Fruit fly (Drosophila melanogaster) whole organism, wandering third instar larva: ENCODE data around the gene CG17777.
A peak's percentile ranks its signal among the peaks of the same experiment; 100 is the strongest.

Experiments
- Abd-B ChIP-seq: fragments of >200 bp; optimal IDR thresholded peaks from 2 replicates; lab custom pipeline; 2017; ENCODE audit warnings: missing biosample characterization, missing genetic modification characterization
- CG32264 ChIP-seq: fragments of 200-800 bp; sonication (Bioruptor generic); optimal IDR thresholded peaks from 2 replicates; lab custom pipeline; 2016; ENCODE audit warnings: missing biosample characterization, missing genetic modification characterization
- CG9705 ChIP-seq: fragments of 200-800 bp; sonication (Bioruptor generic); optimal IDR thresholded peaks from 2 replicates; lab custom pipeline; 2018; ENCODE audit warnings: missing biosample characterization, mild to moderate bottlenecking, missing genetic modification characterization
- CrebA ChIP-seq: fragments of 200-800 bp; sonication (Bioruptor generic); optimal IDR thresholded peaks from 2 replicates; lab custom pipeline; 2016; ENCODE audit warnings: missing biosample characterization, mild to moderate bottlenecking, missing genetic modification characterization, borderline replicate concordance
- Dfd ChIP-seq: fragments of >200 bp; optimal IDR thresholded peaks from 2 replicates; lab custom pipeline; 2017; ENCODE audit warnings: missing biosample characterization, missing genetic modification characterization
- Dif ChIP-seq: fragments of 200-275, 200-300 bp; sonication (Bioruptor generic); optimal IDR thresholded peaks from 2 replicates; lab custom pipeline; 2018; ENCODE audit warnings: missing biosample characterization, missing genetic modification characterization; ENCODE audit not compliant: partially characterized antibody
- GATAd ChIP-seq: sonication (Bioruptor generic); optimal IDR thresholded peaks from 2 replicates; lab custom pipeline; 2016; ENCODE audit warnings: missing biosample characterization, missing genetic modification characterization
- HLH106 ChIP-seq: fragments of 200-800 bp; optimal IDR thresholded peaks from 3 replicates; lab custom pipeline; 2019; ENCODE audit warnings: missing biosample characterization, mild to moderate bottlenecking, missing genetic modification characterization, moderate library complexity
- Hnf4 ChIP-seq: fragments of 200-800 bp; sonication (Bioruptor generic); optimal IDR thresholded peaks from 2 replicates; lab custom pipeline; 2016; ENCODE audit warnings: missing biosample characterization, mild to moderate bottlenecking, missing genetic modification characterization
- Hr78 ChIP-seq: fragments of >200 bp; optimal IDR thresholded peaks from 2 replicates; lab custom pipeline; 2017; ENCODE audit warnings: missing biosample characterization, missing genetic modification characterization
- Hr83 ChIP-seq: fragments of 200-300 bp; sonication (Bioruptor generic); optimal IDR thresholded peaks from 2 replicates; lab custom pipeline; 2016; ENCODE audit warnings: missing biosample characterization, mild to moderate bottlenecking, missing genetic modification characterization, moderate library complexity; ENCODE audit not compliant: poor library complexity, severe bottlenecking
- Jra ChIP-seq: sonication (Bioruptor generic); optimal IDR thresholded peaks from 2 replicates; lab custom pipeline; 2016; ENCODE audit warnings: missing biosample characterization, missing genetic modification characterization
- Mio ChIP-seq: sonication (Bioruptor generic); optimal IDR thresholded peaks from 2 replicates; lab custom pipeline; 2016; ENCODE audit warnings: missing biosample characterization, missing genetic modification characterization
- N ChIP-seq: fragments of >200 bp; optimal IDR thresholded peaks from 2 replicates; lab custom pipeline; 2018; ENCODE audit warnings: missing biosample characterization, missing external identifiers, missing genetic modification characterization
- OdsH ChIP-seq: fragments of 200-800 bp; sonication (Bioruptor generic); optimal IDR thresholded peaks from 2 replicates; lab custom pipeline; 2016; ENCODE audit warnings: missing biosample characterization, mild to moderate bottlenecking, missing genetic modification characterization
- Rel ChIP-seq, 2 experiments: fragments of 200-800 bp; sonication (Bioruptor generic) in 1 of 2; optimal IDR thresholded peaks; 2 replicates in 1 of 2; 3 replicates in 1 of 2; lab custom pipeline; 2016 to 2019; ENCODE audit warnings: mild to moderate bottlenecking in 2 of 2, missing biosample characterization in 2 of 2, missing genetic modification characterization in 2 of 2, moderate library complexity in 1 of 2
- Sp1 ChIP-seq: fragments of 200-800 bp; sonication (Bioruptor generic); optimal IDR thresholded peaks from 3 replicates; lab custom pipeline; 2019; ENCODE audit warnings: missing biosample characterization, mild to moderate bottlenecking, missing genetic modification characterization, moderate library complexity
- Vsx2 ChIP-seq: fragments of 200-300, 225-300 bp; sonication (Bioruptor generic); optimal IDR thresholded peaks from 2 replicates; lab custom pipeline; 2018; ENCODE audit warnings: missing biosample characterization, missing genetic modification characterization; ENCODE audit not compliant: partially characterized antibody
- br ChIP-seq: fragments of 200-800 bp; sonication (Bioruptor generic); optimal IDR thresholded peaks from 2 replicates; lab custom pipeline; 2016; ENCODE audit warnings: missing biosample characterization, missing genetic modification characterization
- brk ChIP-seq: fragments of 200-800 bp; sonication (Bioruptor generic); optimal IDR thresholded peaks from 2 replicates; lab custom pipeline; 2016; ENCODE audit warnings: missing biosample characterization, mild to moderate bottlenecking, missing genetic modification characterization
- dl ChIP-seq, 2 experiments: fragments of 175-275, 200-275 bp in 1 of 2; fragments of 200-275 bp in 1 of 2; sonication (Bioruptor generic); optimal IDR thresholded peaks; lab custom pipeline; 2018; ENCODE audit warnings: mild to moderate bottlenecking in 2 of 2, missing biosample characterization in 2 of 2, missing genetic modification characterization in 2 of 2, moderate library complexity in 2 of 2; ENCODE audit not compliant: partially characterized antibody in 2 of 2, insufficient read depth in 1 of 2
- dmrt93B ChIP-seq: fragments of 200-800 bp; sonication (Bioruptor generic); optimal IDR thresholded peaks from 2 replicates; lab custom pipeline; 2018; ENCODE audit warnings: missing biosample characterization, mild to moderate bottlenecking, missing genetic modification characterization
- ey ChIP-seq: fragments of 200-800 bp; sonication (Bioruptor generic); optimal IDR thresholded peaks from 2 replicates; lab custom pipeline; 2016; ENCODE audit warnings: missing biosample characterization, missing genetic modification characterization
- foxo ChIP-seq, 2 experiments: fragments of 200-800 bp; sonication (Bioruptor generic); optimal IDR thresholded peaks; 2 replicates in 1 of 2; 3 replicates in 1 of 2; lab custom pipeline; 2016 to 2017; ENCODE audit warnings: missing biosample characterization in 2 of 2, missing genetic modification characterization in 2 of 2
- fru ChIP-seq: fragments of 200-800 bp; sonication (Bioruptor generic); optimal IDR thresholded peaks from 3 replicates; lab custom pipeline; 2016; ENCODE audit warnings: missing biosample characterization, mild to moderate bottlenecking, missing genetic modification characterization
- h ChIP-seq: fragments of 200-800 bp; sonication (Bioruptor generic); optimal IDR thresholded peaks from 3 replicates; lab custom pipeline; 2016; ENCODE audit warnings: missing biosample characterization, mild to moderate bottlenecking, missing genetic modification characterization
- pan ChIP-seq: fragments of >200 bp; optimal IDR thresholded peaks from 2 replicates; lab custom pipeline; 2017
- psq ChIP-seq: fragments of 200-800 bp; sonication (Bioruptor generic); optimal IDR thresholded peaks from 3 replicates; lab custom pipeline; 2017; ENCODE audit warnings: missing biosample characterization, mild to moderate bottlenecking, missing genetic modification characterization, moderate library complexity
- rgr ChIP-seq: fragments of 200-800 bp; sonication (Bioruptor generic); optimal IDR thresholded peaks from 3 replicates; lab custom pipeline; 2016; ENCODE audit warnings: missing biosample characterization, mild to moderate bottlenecking, missing genetic modification characterization
- sage ChIP-seq: fragments of 200-800 bp; sonication (Bioruptor generic); optimal IDR thresholded peaks from 2 replicates; lab custom pipeline; 2016; ENCODE audit warnings: missing biosample characterization, mild to moderate bottlenecking, missing genetic modification characterization
- usp ChIP-seq: fragments of >200 bp; optimal IDR thresholded peaks from 2 replicates; lab custom pipeline; 2017; ENCODE audit warnings: missing biosample characterization, missing genetic modification characterization

Gene CG17777

DNA sequence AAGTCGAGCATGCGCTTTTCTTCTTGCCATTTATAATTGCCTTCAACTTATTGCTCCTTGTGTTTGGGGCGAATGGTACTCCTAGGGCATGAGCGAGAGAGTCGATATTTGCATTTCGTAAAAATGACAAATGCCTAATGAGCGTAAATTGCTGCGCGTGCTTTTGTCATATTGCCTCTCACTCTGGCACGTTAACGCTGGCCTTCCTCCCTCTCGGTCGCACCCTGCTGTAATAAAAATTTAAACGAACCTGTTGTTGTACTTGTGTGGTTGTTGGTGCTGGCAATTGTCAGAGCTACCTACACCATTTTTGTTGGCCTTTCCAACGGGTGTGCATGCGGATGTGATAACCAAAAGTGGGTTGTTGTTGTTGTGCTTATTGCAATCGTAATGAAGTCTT, 48.2 kb upstream of the CG17777 start:
- TF ChIP-seq Hr83 (GFP tag; lab: Kevin White, UChicago) (no peak), Hr78 (GFP tag; lab: Kevin White, UChicago) (no peak), br (GFP tag; lab: Kevin White, UChicago) (no peak), dl (GFP tag; optimal IDR thresholded peaks at IDR 0.05; lab: Kevin White, UChicago; ENCODE audit: insufficient read depth in 1 of 2, partially characterized antibody in 2 of 2) (no peak), CrebA (no peak), HLH106 (tag; lab: Kevin White, UChicago) (no peak), CG32264 (GFP tag; lab: Kevin White, UChicago) (no peak), Mio (GFP tag; lab: Kevin White, UChicago) (no peak), Abd-B (no peak), dmrt93B (GFP tag; lab: Kevin White, UChicago) (no peak)

DNA sequence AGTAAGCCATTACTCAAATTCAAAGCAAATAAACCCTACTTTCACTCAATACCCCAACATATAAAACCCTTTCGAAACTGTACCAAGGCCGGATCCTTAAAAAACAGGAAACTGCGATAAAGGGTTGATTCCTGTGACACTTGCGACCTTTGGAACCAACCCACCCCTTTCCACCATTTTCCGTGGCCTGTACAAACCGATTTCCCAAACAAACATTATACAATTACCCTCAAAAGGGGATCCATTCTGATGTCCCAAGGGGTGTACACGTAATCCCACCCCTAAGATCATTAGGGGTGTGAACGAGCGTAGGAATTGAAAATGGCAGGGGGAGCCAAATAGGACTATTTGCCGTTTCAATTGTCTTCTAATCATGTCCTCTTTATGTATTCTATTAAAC, 47.0 kb upstream of the CG17777 start:
- no peak for TF ChIP-seq Dfd
- no peak for TF ChIP-seq psq (GFP tag; lab: Kevin White, UChicago)
- no peak for TF ChIP-seq Vsx2 (GFP tag; lab: Kevin White, UChicago)
- TF ChIP-seq dmrt93B (GFP tag; lab: Kevin White, UChicago), result no peak

DNA sequence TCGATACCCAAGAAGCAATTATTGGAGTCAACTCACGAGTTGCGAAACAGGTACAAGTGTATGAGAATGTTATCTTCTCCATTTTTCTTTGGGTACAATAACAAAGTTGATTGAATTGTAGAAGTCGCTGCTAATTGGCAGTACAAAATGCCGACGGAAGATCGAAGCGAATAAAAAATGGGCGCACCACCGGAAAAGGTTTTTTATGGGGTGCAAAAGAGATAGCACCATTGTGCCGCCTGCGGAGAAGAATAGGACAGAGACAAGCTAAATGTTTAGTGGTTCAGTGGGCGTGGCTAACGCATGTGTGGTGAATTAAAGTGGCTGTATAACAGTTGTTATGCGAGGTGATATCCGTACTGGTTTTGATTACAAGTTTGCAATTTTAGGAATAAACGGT, 46.2 kb upstream of the CG17777 start:
- TF ChIP-seq CG9705, result peak; percentile 28
- TF ChIP-seq N (GFP tag; lab: Kevin White, UChicago), result no peak
- peak; percentile 25 for TF ChIP-seq Sp1
- TF ChIP-seq br (GFP tag; lab: Kevin White, UChicago), result peak; percentile 2
- peak; percentile 12 for TF ChIP-seq rgr (GFP tag; lab: Kevin White, UChicago)
- no peak for TF ChIP-seq Abd-B
- no peak for TF ChIP-seq Dfd
- peak; percentile 44 for TF ChIP-seq Hr83 (GFP tag; lab: Kevin White, UChicago)
- no peak for TF ChIP-seq usp
- no peak for TF ChIP-seq OdsH

DNA sequence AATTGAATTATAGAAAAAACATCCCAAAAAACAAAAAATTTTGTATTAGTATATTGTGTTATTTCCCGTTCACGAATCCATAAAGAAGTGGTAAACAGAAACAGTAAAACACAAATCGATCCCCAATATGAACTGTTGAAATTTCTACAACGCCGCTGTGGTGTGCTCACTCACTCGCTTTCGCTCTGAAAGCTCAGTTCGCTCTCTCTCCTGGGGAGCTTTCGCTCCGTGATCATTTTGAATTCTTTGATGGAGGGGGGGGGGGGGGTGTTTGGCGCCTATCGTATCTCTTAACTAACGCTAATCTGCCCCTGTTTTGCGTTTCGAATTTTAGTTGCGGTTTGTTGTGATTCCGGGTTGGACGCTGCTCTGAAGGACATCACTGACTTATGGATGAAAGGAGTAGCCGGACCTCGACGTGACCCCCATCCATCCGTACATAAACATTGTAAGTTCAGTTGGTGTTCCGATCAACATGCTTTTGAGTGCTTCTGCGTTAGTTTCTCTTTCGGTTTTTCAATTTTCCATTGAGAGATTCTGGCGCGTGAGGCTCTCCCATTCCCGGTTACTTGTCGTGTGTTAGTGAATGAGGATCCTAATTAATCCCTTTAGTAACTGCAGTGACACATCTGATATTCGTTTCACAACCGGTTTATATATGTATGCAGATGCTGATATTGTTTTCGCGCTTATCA, 45.3 kb upstream of the CG17777 start, which contains the start of gene D2hgdh:
Gene D2hgdh, plus strand, starts transcription at position 331 of the 695 bp plus-strand sequence.
- TF ChIP-seq h (GFP tag; lab: Kevin White, UChicago) (peak; percentile 23), Hnf4 (GFP tag; lab: Kevin White, UChicago) (peak; percentile 41), Hr78 (GFP tag; lab: Kevin White, UChicago) (no peak), GATAd (GFP tag; lab: Kevin White, UChicago) (no peak), foxo (GFP tag; optimal IDR thresholded peaks at IDR 0.05; lab: Kevin White, UChicago) (peak in 1 of 2 experiments; percentile 47), HLH106 (tag; lab: Kevin White, UChicago) (peak; percentile 50), pan (lab: Kevin White, UChicago) (no peak), sage (GFP tag; lab: Kevin White, UChicago) (no peak), ey (peak; percentile 25), OdsH (peak; percentile 46), CrebA (no peak), fru (GFP tag; lab: Kevin White, UChicago) (no peak), usp (no peak), Rel (GFP tag; optimal IDR thresholded peaks at IDR 0.05; lab: Kevin White, UChicago) (no peak), Rel (tag; optimal IDR thresholded peaks at IDR 0.05; lab: Kevin White, UChicago) (peak; percentile 35), N (GFP tag; lab: Kevin White, UChicago) (no peak), Dif (GFP tag; lab: Kevin White, UChicago) (peak; percentile 44), psq (GFP tag; lab: Kevin White, UChicago) (no peak), Sp1 (no peak), rgr (GFP tag; lab: Kevin White, UChicago) (peak; percentile 56), brk (GFP tag; lab: Kevin White, UChicago) (peak; percentile 23), Jra (no peak)
